Fruit fly (Drosophila melanogaster) whole organism, wandering third instar larva: ENCODE results near the gene Mocs2B.

ENCODE experiments used
- Abd-B ChIP-seq: fragments of >200 bp; optimal IDR thresholded peaks from 2 replicates; lab custom pipeline; 2017; ENCODE audit warnings: missing biosample characterization, missing genetic modification characterization
- CG32264 ChIP-seq: fragments of 200-800 bp; sonication (Bioruptor generic); optimal IDR thresholded peaks from 2 replicates; lab custom pipeline; 2016; ENCODE audit warnings: missing biosample characterization, missing genetic modification characterization
- CG9705 ChIP-seq: fragments of 200-800 bp; sonication (Bioruptor generic); optimal IDR thresholded peaks from 2 replicates; lab custom pipeline; 2018; ENCODE audit warnings: missing biosample characterization, mild to moderate bottlenecking, missing genetic modification characterization
- CrebA ChIP-seq: fragments of 200-800 bp; sonication (Bioruptor generic); optimal IDR thresholded peaks from 2 replicates; lab custom pipeline; 2016; ENCODE audit warnings: missing biosample characterization, mild to moderate bottlenecking, missing genetic modification characterization, borderline replicate concordance
- Dfd ChIP-seq: fragments of >200 bp; optimal IDR thresholded peaks from 2 replicates; lab custom pipeline; 2017; ENCODE audit warnings: missing biosample characterization, missing genetic modification characterization
- Dif ChIP-seq: fragments of 200-275, 200-300 bp; sonication (Bioruptor generic); optimal IDR thresholded peaks from 2 replicates; lab custom pipeline; 2018; ENCODE audit warnings: missing biosample characterization, missing genetic modification characterization; ENCODE audit not compliant: partially characterized antibody
- GATAd ChIP-seq: sonication (Bioruptor generic); optimal IDR thresholded peaks from 2 replicates; lab custom pipeline; 2016; ENCODE audit warnings: missing biosample characterization, missing genetic modification characterization
- HLH106 ChIP-seq: fragments of 200-800 bp; optimal IDR thresholded peaks from 3 replicates; lab custom pipeline; 2019; ENCODE audit warnings: missing biosample characterization, mild to moderate bottlenecking, missing genetic modification characterization, moderate library complexity
- Hnf4 ChIP-seq: fragments of 200-800 bp; sonication (Bioruptor generic); optimal IDR thresholded peaks from 2 replicates; lab custom pipeline; 2016; ENCODE audit warnings: missing biosample characterization, mild to moderate bottlenecking, missing genetic modification characterization
- Hr78 ChIP-seq: fragments of >200 bp; optimal IDR thresholded peaks from 2 replicates; lab custom pipeline; 2017; ENCODE audit warnings: missing biosample characterization, missing genetic modification characterization
- Hr83 ChIP-seq: fragments of 200-300 bp; sonication (Bioruptor generic); optimal IDR thresholded peaks from 2 replicates; lab custom pipeline; 2016; ENCODE audit warnings: missing biosample characterization, mild to moderate bottlenecking, missing genetic modification characterization, moderate library complexity; ENCODE audit not compliant: poor library complexity, severe bottlenecking
- Jra ChIP-seq: sonication (Bioruptor generic); optimal IDR thresholded peaks from 2 replicates; lab custom pipeline; 2016; ENCODE audit warnings: missing biosample characterization, missing genetic modification characterization
- Mio ChIP-seq: sonication (Bioruptor generic); optimal IDR thresholded peaks from 2 replicates; lab custom pipeline; 2016; ENCODE audit warnings: missing biosample characterization, missing genetic modification characterization
- Myc ChIP-seq: fragments of >200 bp; optimal IDR thresholded peaks from 2 replicates; lab custom pipeline; 2017
- N ChIP-seq: fragments of >200 bp; optimal IDR thresholded peaks from 2 replicates; lab custom pipeline; 2018; ENCODE audit warnings: missing biosample characterization, missing external identifiers, missing genetic modification characterization
- OdsH ChIP-seq: fragments of 200-800 bp; sonication (Bioruptor generic); optimal IDR thresholded peaks from 2 replicates; lab custom pipeline; 2016; ENCODE audit warnings: missing biosample characterization, mild to moderate bottlenecking, missing genetic modification characterization
- Rel ChIP-seq, 2 experiments: fragments of 200-800 bp; sonication (Bioruptor generic) in 1 of 2; optimal IDR thresholded peaks; 2 replicates in 1 of 2; 3 replicates in 1 of 2; lab custom pipeline; 2016 to 2019; ENCODE audit warnings: mild to moderate bottlenecking in 2 of 2, missing biosample characterization in 2 of 2, missing genetic modification characterization in 2 of 2, moderate library complexity in 1 of 2
- Sp1 ChIP-seq: fragments of 200-800 bp; sonication (Bioruptor generic); optimal IDR thresholded peaks from 3 replicates; lab custom pipeline; 2019; ENCODE audit warnings: missing biosample characterization, mild to moderate bottlenecking, missing genetic modification characterization, moderate library complexity
- br ChIP-seq: fragments of 200-800 bp; sonication (Bioruptor generic); optimal IDR thresholded peaks from 2 replicates; lab custom pipeline; 2016; ENCODE audit warnings: missing biosample characterization, missing genetic modification characterization
- brk ChIP-seq: fragments of 200-800 bp; sonication (Bioruptor generic); optimal IDR thresholded peaks from 2 replicates; lab custom pipeline; 2016; ENCODE audit warnings: missing biosample characterization, mild to moderate bottlenecking, missing genetic modification characterization
- dl ChIP-seq, 2 experiments: fragments of 175-275, 200-275 bp in 1 of 2; fragments of 200-275 bp in 1 of 2; sonication (Bioruptor generic); optimal IDR thresholded peaks; lab custom pipeline; 2018; ENCODE audit warnings: mild to moderate bottlenecking in 2 of 2, missing biosample characterization in 2 of 2, missing genetic modification characterization in 2 of 2, moderate library complexity in 2 of 2; ENCODE audit not compliant: partially characterized antibody in 2 of 2, insufficient read depth in 1 of 2
- dmrt93B ChIP-seq: fragments of 200-800 bp; sonication (Bioruptor generic); optimal IDR thresholded peaks from 2 replicates; lab custom pipeline; 2018; ENCODE audit warnings: missing biosample characterization, mild to moderate bottlenecking, missing genetic modification characterization
- ey ChIP-seq: fragments of 200-800 bp; sonication (Bioruptor generic); optimal IDR thresholded peaks from 2 replicates; lab custom pipeline; 2016; ENCODE audit warnings: missing biosample characterization, missing genetic modification characterization
- foxo ChIP-seq, 2 experiments: fragments of 200-800 bp; sonication (Bioruptor generic); optimal IDR thresholded peaks; 2 replicates in 1 of 2; 3 replicates in 1 of 2; lab custom pipeline; 2016 to 2017; ENCODE audit warnings: missing biosample characterization in 2 of 2, missing genetic modification characterization in 2 of 2
- fru ChIP-seq: fragments of 200-800 bp; sonication (Bioruptor generic); optimal IDR thresholded peaks from 3 replicates; lab custom pipeline; 2016; ENCODE audit warnings: missing biosample characterization, mild to moderate bottlenecking, missing genetic modification characterization
- h ChIP-seq: fragments of 200-800 bp; sonication (Bioruptor generic); optimal IDR thresholded peaks from 3 replicates; lab custom pipeline; 2016; ENCODE audit warnings: missing biosample characterization, mild to moderate bottlenecking, missing genetic modification characterization
- lola ChIP-seq: fragments of >200 bp; optimal IDR thresholded peaks from 2 replicates; lab custom pipeline; 2017; ENCODE audit warnings: missing biosample characterization, missing genetic modification characterization
- pan ChIP-seq: fragments of >200 bp; optimal IDR thresholded peaks from 2 replicates; lab custom pipeline; 2017
- psq ChIP-seq: fragments of 200-800 bp; sonication (Bioruptor generic); optimal IDR thresholded peaks from 3 replicates; lab custom pipeline; 2017; ENCODE audit warnings: missing biosample characterization, mild to moderate bottlenecking, missing genetic modification characterization, moderate library complexity
- rgr ChIP-seq: fragments of 200-800 bp; sonication (Bioruptor generic); optimal IDR thresholded peaks from 3 replicates; lab custom pipeline; 2016; ENCODE audit warnings: missing biosample characterization, mild to moderate bottlenecking, missing genetic modification characterization
- sage ChIP-seq: fragments of 200-800 bp; sonication (Bioruptor generic); optimal IDR thresholded peaks from 2 replicates; lab custom pipeline; 2016; ENCODE audit warnings: missing biosample characterization, mild to moderate bottlenecking, missing genetic modification characterization
- sv ChIP-seq: fragments of 200-800 bp; sonication (Bioruptor generic); optimal IDR thresholded peaks from 3 replicates; lab custom pipeline; 2016; ENCODE audit warnings: missing biosample characterization, missing genetic modification characterization
- woc ChIP-seq: sonication (Bioruptor generic); optimal IDR thresholded peaks from 2 replicates; lab custom pipeline; 2016; ENCODE audit warnings: missing biosample characterization, mild to moderate bottlenecking, missing genetic modification characterization

Mocs2B gene

dm6 chr3R:25127231-25127689 lies at the start of gene Mocs2B, which contains the start of the genes Mocs2A and Clbn:
Gene Mocs2B, minus strand, starts transcription at chr3R:25127359.
Gene Mocs2A, minus strand, starts transcription at chr3R:25127359.
Gene Clbn, plus strand, starts transcription at chr3R:25127502.
- TF ChIP-seq foxo (GFP tag; optimal IDR thresholded peaks at IDR 0.05; lab: Kevin White, UChicago) (no peak), Jra (peak; percentile 14), Sp1 (GFP tag; lab: Kevin White, UChicago) (no peak), br (GFP tag; lab: Kevin White, UChicago) (no peak), Rel (GFP tag; optimal IDR thresholded peaks at IDR 0.05; lab: Kevin White, UChicago) (no peak), Rel (tag; optimal IDR thresholded peaks at IDR 0.05; lab: Kevin White, UChicago) (no peak), CG32264 (GFP tag; lab: Kevin White, UChicago) (no peak), OdsH (GFP tag; lab: Kevin White, UChicago) (no peak), woc (GFP tag; lab: Kevin White, UChicago) (no peak), Abd-B (GFP tag; lab: Kevin White, UChicago) (no peak), ey (no peak), Hr78 (no peak), psq (GFP tag; lab: Kevin White, UChicago) (no peak), h (GFP tag; lab: Kevin White, UChicago) (peak; percentile 12)
- TF ChIP-seq, all 38 proteins: peak for 2

dm6 chr3R:25176517-25176916 lies 49.4 kb upstream of the Mocs2B start:
- TF ChIP-seq dl (GFP tag; optimal IDR thresholded peaks at IDR 0.05; lab: Kevin White, UChicago; ENCODE audit: insufficient read depth in 1 of 2, partially characterized antibody in 2 of 2), result no peak
- TF ChIP-seq foxo (GFP tag; optimal IDR thresholded peaks at IDR 0.05; lab: Kevin White, UChicago), result peak in 1 of 2 experiments; percentile 11
- TF ChIP-seq Mio (GFP tag; lab: Kevin White, UChicago), result no peak

dm6 chr3R:25174244-25174643 lies 47.1 kb upstream of the Mocs2B start:
- TF ChIP-seq foxo (GFP tag; optimal IDR thresholded peaks at IDR 0.05; lab: Kevin White, UChicago) (peak in 1 of 2 experiments; percentile 79), Jra (peak; percentile 18), Dif (GFP tag; lab: Kevin White, UChicago) (no peak), CG32264 (GFP tag; lab: Kevin White, UChicago) (no peak), sage (GFP tag; lab: Kevin White, UChicago) (no peak), Rel (GFP tag; optimal IDR thresholded peaks at IDR 0.05; lab: Kevin White, UChicago) (no peak), Rel (tag; optimal IDR thresholded peaks at IDR 0.05; lab: Kevin White, UChicago) (peak; percentile 2), OdsH (GFP tag; lab: Kevin White, UChicago) (peak; percentile 64), fru (GFP tag; lab: Kevin White, UChicago) (peak; percentile 80), Hr78 (no peak), CG9705 (GFP tag; lab: Kevin White, UChicago) (peak; percentile 39), pan (peak; percentile 46), dl (GFP tag; optimal IDR thresholded peaks at IDR 0.05; lab: Kevin White, UChicago; ENCODE audit: insufficient read depth in 1 of 2, partially characterized antibody in 2 of 2) (no peak), dmrt93B (GFP tag; lab: Kevin White, UChicago) (peak; percentile 64), rgr (GFP tag; lab: Kevin White, UChicago) (peak; percentile 57), Myc (lab: Kevin White, UChicago) (no peak), ey (peak; percentile 78), Sp1 (GFP tag; lab: Kevin White, UChicago) (peak; percentile 70), lola (GFP tag; lab: Kevin White, UChicago) (no peak), Dfd (GFP tag; lab: Kevin White, UChicago) (no peak), psq (GFP tag; lab: Kevin White, UChicago) (peak; percentile 67), GATAd (GFP tag; lab: Kevin White, UChicago) (no peak), brk (GFP tag; lab: Kevin White, UChicago) (peak; percentile 47), br (GFP tag; lab: Kevin White, UChicago) (peak; percentile 70), Mio (GFP tag; lab: Kevin White, UChicago) (no peak), h (GFP tag; lab: Kevin White, UChicago) (peak; percentile 59), Hnf4 (GFP tag; lab: Kevin White, UChicago) (peak; percentile 56), woc (GFP tag; lab: Kevin White, UChicago) (peak; percentile 87), HLH106 (tag; lab: Kevin White, UChicago) (peak; percentile 78)

dm6 chr3R:25172976-25173375 lies 45.8 kb upstream of the Mocs2B start:
- TF ChIP-seq CrebA (GFP tag; lab: Kevin White, UChicago), result no peak
- TF ChIP-seq Sp1 (GFP tag; lab: Kevin White, UChicago), result no peak
- no peak for TF ChIP-seq brk (GFP tag; lab: Kevin White, UChicago)
- TF ChIP-seq N, result no peak
- no peak for TF ChIP-seq pan
- TF ChIP-seq Mio (GFP tag; lab: Kevin White, UChicago), result no peak
- no peak for TF ChIP-seq psq (GFP tag; lab: Kevin White, UChicago)
- no peak for TF ChIP-seq dmrt93B (GFP tag; lab: Kevin White, UChicago)
- TF ChIP-seq ey, result no peak
- no peak for TF ChIP-seq h (GFP tag; lab: Kevin White, UChicago)
- no peak for TF ChIP-seq Dif (GFP tag; lab: Kevin White, UChicago)
- no peak for TF ChIP-seq Hr83 (GFP tag; lab: Kevin White, UChicago)
- no peak for TF ChIP-seq Hr78
- no peak for TF ChIP-seq dl (GFP tag; optimal IDR thresholded peaks at IDR 0.05; lab: Kevin White, UChicago; ENCODE audit: insufficient read depth in 1 of 2, partially characterized antibody in 2 of 2)
- TF ChIP-seq fru (GFP tag; lab: Kevin White, UChicago), result no peak
- TF ChIP-seq CG9705 (GFP tag; lab: Kevin White, UChicago), result no peak
- TF ChIP-seq sv, result no peak
